Worm (Caenorhabditis elegans): ENCODE measurements around the gene gcy-9.

ce11 chrX:11305773-11306172, 31.9 kb downstream of the gcy-9 start, which contains the start of gene F08G12.1:
- TF ChIP-seq unc-86 (tag; optimal IDR thresholded peaks at IDR 0.05) (no peak), ceh-34 (tag; optimal IDR thresholded peaks at IDR 0.05) (no peak)
